Fruit fly (Drosophila melanogaster): ENCODE measurements around the gene CG31156.

Gene CG31156

dm6 chr3R:22597344-22597954 is 16.0 kb downstream of the CG31156 start (continued):
- peak; percentile 45 for TF ChIP-seq MTF-1 (GFP tag; optimal IDR thresholded peaks at IDR 0.05; ENCODE audit: borderline replicate concordance)
- no peak for TF ChIP-seq CG12104 (GFP tag; optimal IDR thresholded peaks at IDR 0.05)
- peak; percentile 78; the same call in 2 of the 3 replicates for TF ChIP-seq H15 (GFP tag; IDR thresholded peaks at IDR 0.05)
- TF ChIP-seq ara (GFP tag; IDR thresholded peaks at IDR 0.05), result peak; percentile 85
- peak; percentile 35 for TF ChIP-seq shn (GFP tag; optimal IDR thresholded peaks at IDR 0.05)
- peak; percentile 65 for TF ChIP-seq CG12071 (GFP tag; optimal IDR thresholded peaks at IDR 0.05)
- TF ChIP-seq gsb-n (tag; optimal IDR thresholded peaks at IDR 0.05), result no peak
- peak; percentile 68 for TF ChIP-seq pnt (GFP tag; optimal IDR thresholded peaks at IDR 0.05)
- no peak for TF ChIP-seq CG18262 (tag; optimal IDR thresholded peaks at IDR 0.05)
- TF ChIP-seq Atf3 (GFP tag; optimal IDR thresholded peaks at IDR 0.05), result peak; percentile 29
- TF ChIP-seq zfh2 (GFP tag; optimal IDR thresholded peaks at IDR 0.05), result no peak
- TF ChIP-seq Ada2b (GFP tag; IDR thresholded peaks at IDR 0.05), result peak; percentile 79
- TF ChIP-seq repo (GFP tag; optimal IDR thresholded peaks at IDR 0.05), result peak; percentile 36
- TF ChIP-seq Myb (GFP tag; optimal IDR thresholded peaks at IDR 0.05), result peak; percentile 29
- TF ChIP-seq CG18011 (GFP tag; optimal IDR thresholded peaks at IDR 0.05), result no peak
- TF ChIP-seq Hr78 (GFP tag; optimal IDR thresholded peaks at IDR 0.05), result peak in 1 of 2 experiments; percentile 87
- TF ChIP-seq mirr (GFP tag; optimal IDR thresholded peaks at IDR 0.05), result no peak
- peak; percentile 72 for TF ChIP-seq Aef1 (GFP tag; IDR thresholded peaks at IDR 0.05)
- TF ChIP-seq Max (GFP tag; optimal IDR thresholded peaks at IDR 0.05), result no peak
- peak; percentile 41 for TF ChIP-seq chn (GFP tag; optimal IDR thresholded peaks at IDR 0.05)
- peak; percentile 55 for TF ChIP-seq lilli (GFP tag; optimal IDR thresholded peaks at IDR 0.05)
- peak; percentile 12 for TF ChIP-seq NK7.1 (GFP tag; optimal IDR thresholded peaks at IDR 0.05)
- TF ChIP-seq CG1024 (GFP tag; IDR thresholded peaks at IDR 0.05), result peak; percentile 67
- peak; percentile 44; the same call in 1 of the 2 replicates for TF ChIP-seq Nf-YA (GFP tag; IDR thresholded peaks at IDR 0.05)
- peak; percentile 57 for TF ChIP-seq HHEX (GFP tag; optimal IDR thresholded peaks at IDR 0.05)
- TF ChIP-seq dmrt11E (tag; optimal IDR thresholded peaks at IDR 0.05), result peak; percentile 71
- no peak for TF ChIP-seq CG5180 (GFP tag; optimal IDR thresholded peaks at IDR 0.05)
- no peak for TF ChIP-seq CG17912 (GFP tag; optimal IDR thresholded peaks at IDR 0.05)
- TF ChIP-seq CG1792 (GFP tag; optimal IDR thresholded peaks at IDR 0.05), result peak; percentile 7
- no peak for TF ChIP-seq corto (GFP tag; optimal IDR thresholded peaks at IDR 0.05)
- TF ChIP-seq Sry-β (GFP tag; optimal IDR thresholded peaks at IDR 0.05), result peak; percentile 3
- TF ChIP-seq CG1832 (GFP tag; optimal IDR thresholded peaks at IDR 0.05), result no peak
- peak; percentile 77 for TF ChIP-seq tgo (GFP tag; IDR thresholded peaks at IDR 0.05)
- peak; percentile 75 for TF ChIP-seq CG8388 (GFP tag; optimal IDR thresholded peaks at IDR 0.05)
- peak; percentile 40 for TF ChIP-seq CG18619 (GFP tag; optimal IDR thresholded peaks at IDR 0.05)
- peak; percentile 78 for TF ChIP-seq CG11247 (GFP tag; IDR thresholded peaks at IDR 0.05)
- TF ChIP-seq ro (GFP tag; IDR thresholded peaks at IDR 0.05), result peak; percentile 31; the same call in 1 of the 2 replicates
- no peak for TF ChIP-seq CG12769 (tag; optimal IDR thresholded peaks at IDR 0.05)
- TF ChIP-seq Lim3 (GFP tag; IDR thresholded peaks at IDR 0.05), result no peak
- peak; percentile 77 for TF ChIP-seq CG6689 (GFP tag; IDR thresholded peaks at IDR 0.05)
- peak; percentile 57 for TF ChIP-seq seq (GFP tag; IDR thresholded peaks at IDR 0.05)
- no peak for TF ChIP-seq Scr (GFP tag; IDR thresholded peaks at IDR 0.05; ENCODE audit: partially characterized antibody)
- peak; percentile 27; the same call in 1 of the 2 replicates for TF ChIP-seq crol (GFP tag; IDR thresholded peaks at IDR 0.05)
- peak; percentile 91 for TF ChIP-seq sisA (GFP tag; IDR thresholded peaks at IDR 0.05)
- TF ChIP-seq CG9932 (GFP tag; IDR thresholded peaks at IDR 0.05), result peak; percentile 34; the same call in 1 of the 2 replicates
- TF ChIP-seq wor (GFP tag; IDR thresholded peaks at IDR 0.05), result peak; percentile 69; the same call in 1 of the 2 replicates
- TF ChIP-seq CG17802 (tag; optimal IDR thresholded peaks at IDR 0.05), result peak; percentile 34
- 0 out of 3 replicates have a peak, but pooled peaks have one; percentile 58 for TF ChIP-seq CG11560 (tag; IDR thresholded peaks at IDR 0.05)
- no peak for TF ChIP-seq tll (GFP tag; optimal IDR thresholded peaks at IDR 0.05)
